Fruit fly (Drosophila melanogaster): ENCODE measurements around the gene Scsalpha1.
A peak's percentile ranks its signal among the peaks of the same experiment; 100 is the strongest.

Gene Scsalpha1

DNA sequence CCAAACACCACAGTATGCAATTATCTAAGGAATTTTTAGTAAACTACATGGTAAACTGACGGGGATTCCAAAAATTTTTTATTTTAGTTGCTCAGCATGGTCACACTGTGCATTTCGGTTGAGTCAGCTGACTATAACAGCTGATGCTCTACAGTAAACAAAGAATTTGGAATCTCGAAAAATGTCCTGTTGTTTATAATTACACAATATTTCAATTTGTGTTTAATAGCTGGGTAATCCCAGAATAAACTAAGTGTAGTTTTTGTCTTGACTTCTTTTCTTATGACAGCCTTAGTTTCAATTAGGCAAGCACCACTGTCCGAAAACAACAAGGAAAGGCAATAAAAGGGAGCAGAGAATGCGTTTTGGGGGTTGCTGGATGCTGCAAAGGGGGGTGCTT is 28.3 kb upstream of the Scsalpha1 start (continued):
- no peak for TF ChIP-seq CG42726 (GFP tag; IDR thresholded peaks at IDR 0.05; ENCODE audit: partially characterized antibody)
- no peak for TF ChIP-seq psq (GFP tag; optimal IDR thresholded peaks at IDR 0.05)
- TF ChIP-seq Lhr (GFP tag; optimal IDR thresholded peaks at IDR 0.05), result no peak
- no peak for TF ChIP-seq h (optimal IDR thresholded peaks at IDR 0.05)
- TF ChIP-seq CG9932 (GFP tag; IDR thresholded peaks at IDR 0.05), result no peak
- no peak for TF ChIP-seq tx (GFP tag; optimal IDR thresholded peaks at IDR 0.05)
- TF ChIP-seq CG1602 (GFP tag; optimal IDR thresholded peaks at IDR 0.05), result no peak
- no peak; the same call in 1 of the 2 replicates for TF ChIP-seq CG14014 (GFP tag; IDR thresholded peaks at IDR 0.05)
- no peak for TF ChIP-seq CG6765 (GFP tag; optimal IDR thresholded peaks at IDR 0.05)
- no peak for TF ChIP-seq Side (GFP tag; optimal IDR thresholded peaks at IDR 0.05)
- TF ChIP-seq Ptx1 (GFP tag; IDR thresholded peaks at IDR 0.05), result peak; percentile 60
- no peak for TF ChIP-seq cg (GFP tag; optimal IDR thresholded peaks at IDR 0.05)
- no peak for TF ChIP-seq CG16779 (GFP tag; IDR thresholded peaks at IDR 0.05)
- no peak for TF ChIP-seq slp2 (GFP tag; optimal IDR thresholded peaks at IDR 0.05)
- TF ChIP-seq Trl (optimal IDR thresholded peaks at IDR 0.05), result no peak
- peak; percentile 1 for TF ChIP-seq Trl (GFP tag; optimal IDR thresholded peaks at IDR 0.05)
- TF ChIP-seq CG10565 (GFP tag; optimal IDR thresholded peaks at IDR 0.05), result no peak
- TF ChIP-seq da (GFP tag; optimal IDR thresholded peaks at IDR 0.05), result no peak
- TF ChIP-seq row (GFP tag; IDR thresholded peaks at IDR 0.05), result peak; percentile 53; the same call in 2 of the 3 replicates
- TF ChIP-seq PHDP (tag; optimal IDR thresholded peaks at IDR 0.05), result no peak
- TF ChIP-seq H15 (GFP tag; IDR thresholded peaks at IDR 0.05), result peak; percentile 49; the same call in 1 of the 3 replicates
- 0 out of 2 replicates have a peak, but pooled peaks have one; percentile 37 for TF ChIP-seq CG17612 (GFP tag; IDR thresholded peaks at IDR 0.05)
- no peak for TF ChIP-seq rib (GFP tag; IDR thresholded peaks at IDR 0.05)
- no peak for TF ChIP-seq CG31441 (GFP tag; IDR thresholded peaks at IDR 0.05)
- TF ChIP-seq ap (GFP tag; IDR thresholded peaks at IDR 0.05), result no peak
- peak; percentile 96 for TF ChIP-seq CG10431 (GFP tag; optimal IDR thresholded peaks at IDR 0.05)
- no peak for TF ChIP-seq CG1647 (GFP tag; optimal IDR thresholded peaks at IDR 0.05)
- peak; percentile 7 for TF ChIP-seq pum (GFP tag; optimal IDR thresholded peaks at IDR 0.05)
- no peak for TF ChIP-seq CG10654 (GFP tag; optimal IDR thresholded peaks at IDR 0.05)
- peak; percentile 9 for TF ChIP-seq CG13424 (tag; optimal IDR thresholded peaks at IDR 0.05)
- no peak for TF ChIP-seq tll (GFP tag; optimal IDR thresholded peaks at IDR 0.05)
- TF ChIP-seq Neu2 (GFP tag; optimal IDR thresholded peaks at IDR 0.05; ENCODE audit: borderline replicate concordance), result no peak
- no peak for TF ChIP-seq CG3407 (GFP tag; optimal IDR thresholded peaks at IDR 0.05)
- TF ChIP-seq kay (GFP tag; optimal IDR thresholded peaks at IDR 0.05), result no peak
- no peak for TF ChIP-seq fu2 (GFP tag; optimal IDR thresholded peaks at IDR 0.05)
- TF ChIP-seq ems (GFP tag; optimal IDR thresholded peaks at IDR 0.05), result no peak
- no peak for TF ChIP-seq ac (GFP tag; optimal IDR thresholded peaks at IDR 0.05)
- no peak for TF ChIP-seq CG6654 (GFP tag; optimal IDR thresholded peaks at IDR 0.05)
- TF ChIP-seq jigr1 (GFP tag; IDR thresholded peaks at IDR 0.05), result no peak; the same call in 2 of the 3 replicates
- no peak for TF ChIP-seq btn (GFP tag; optimal IDR thresholded peaks at IDR 0.05)
- no peak for TF ChIP-seq Fer1 (GFP tag; optimal IDR thresholded peaks at IDR 0.05)
- TF ChIP-seq trh (GFP tag; optimal IDR thresholded peaks at IDR 0.05), result no peak
- peak; percentile 24; the same call in 1 of the 2 replicates for TF ChIP-seq CG10366 (GFP tag; IDR thresholded peaks at IDR 0.05)
- TF ChIP-seq pb (GFP tag; optimal IDR thresholded peaks at IDR 0.05), result no peak
- TF ChIP-seq sens-2 (GFP tag; IDR thresholded peaks at IDR 0.05), result no peak
- no peak for TF ChIP-seq Opbp (GFP tag; IDR thresholded peaks at IDR 0.05; ENCODE audit: partially characterized antibody)
- TF ChIP-seq chif (GFP tag; optimal IDR thresholded peaks at IDR 0.05), result peak in 1 of 2 experiments; percentile 31
- no peak for TF ChIP-seq Nf-YB (GFP tag; optimal IDR thresholded peaks at IDR 0.05)
- no peak for TF ChIP-seq bcd (GFP tag; optimal IDR thresholded peaks at IDR 0.05)
- TF ChIP-seq CG16815 (GFP tag; optimal IDR thresholded peaks at IDR 0.05), result no peak
- no peak for TF ChIP-seq CG12299 (tag; optimal IDR thresholded peaks at IDR 0.05)
- no peak for TF ChIP-seq CG2129 (GFP tag; IDR thresholded peaks at IDR 0.05; ENCODE audit: partially characterized antibody)
- no peak for TF ChIP-seq HLHmδ (GFP tag; optimal IDR thresholded peaks at IDR 0.05)

Measured in whole organism, embryonic.